Fruit fly (Drosophila melanogaster): ENCODE data around the gene eIF1A.

eIF1A gene

DNA sequence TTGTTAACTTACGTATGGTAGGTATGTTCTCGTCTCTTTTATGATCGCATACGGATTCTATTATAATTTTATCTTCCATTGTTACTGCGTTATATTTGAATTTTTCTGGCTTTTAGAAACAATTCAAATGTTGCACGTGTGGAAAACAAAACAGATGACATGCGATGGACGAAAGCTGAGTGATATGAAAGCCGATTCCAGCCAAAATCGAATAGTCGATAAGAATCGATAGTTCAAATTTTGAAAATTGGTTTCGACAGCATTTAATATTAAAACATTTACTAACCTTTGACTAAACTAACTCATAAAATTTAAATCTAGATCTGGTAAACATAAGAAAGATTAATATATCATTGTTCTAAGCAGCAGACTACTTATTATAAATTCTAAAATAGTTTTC, 27.1 kb downstream of the eIF1A start, which contains the start of gene Polr1E (continued):
- no peak for TF ChIP-seq CG12104 (GFP tag; optimal IDR thresholded peaks at IDR 0.05)
- TF ChIP-seq CG12071 (GFP tag; optimal IDR thresholded peaks at IDR 0.05) = no peak
- TF ChIP-seq CG15601 (tag; optimal IDR thresholded peaks at IDR 0.05) = peak; percentile 0
- TF ChIP-seq phol (tag; optimal IDR thresholded peaks at IDR 0.05) = peak; percentile 26
- TF ChIP-seq chn (GFP tag; optimal IDR thresholded peaks at IDR 0.05) = no peak
- peak; percentile 63; the same call in 2 of the 3 replicates for TF ChIP-seq Opbp (GFP tag; IDR thresholded peaks at IDR 0.05; ENCODE audit: partially characterized antibody)
- no peak for TF ChIP-seq NfI (GFP tag; optimal IDR thresholded peaks at IDR 0.05)
- TF ChIP-seq Max (GFP tag; optimal IDR thresholded peaks at IDR 0.05) = peak; percentile 91
- TF ChIP-seq hbn (GFP tag; IDR thresholded peaks at IDR 0.05; ENCODE audit: partially characterized antibody) = peak; percentile 57
- no peak for TF ChIP-seq luna (GFP tag; optimal IDR thresholded peaks at IDR 0.05)
- TF ChIP-seq CG12391 (tag; optimal IDR thresholded peaks at IDR 0.05) = peak; percentile 18
- no peak for TF ChIP-seq CG31441 (GFP tag; IDR thresholded peaks at IDR 0.05)
- TF ChIP-seq nerfin-1 (tag; optimal IDR thresholded peaks at IDR 0.05) = no peak
- peak; percentile 50; the same call in 1 of the 3 replicates for TF ChIP-seq zen2 (GFP tag; IDR thresholded peaks at IDR 0.05; ENCODE audit: partially characterized antibody)
- peak; percentile 72 for TF ChIP-seq Dll (GFP tag; IDR thresholded peaks at IDR 0.05; ENCODE audit: partially characterized antibody)
- TF ChIP-seq CG15514 (GFP tag; optimal IDR thresholded peaks at IDR 0.05) = peak; percentile 43
- TF ChIP-seq fd3F (GFP tag; optimal IDR thresholded peaks at IDR 0.05) = no peak
- TF ChIP-seq CG13624 (GFP tag; optimal IDR thresholded peaks at IDR 0.05) = peak; percentile 13
- no peak for TF ChIP-seq mam (GFP tag; optimal IDR thresholded peaks at IDR 0.05)
- TF ChIP-seq CG10462 (GFP tag; optimal IDR thresholded peaks at IDR 0.05) = no peak
- no peak for TF ChIP-seq Oli (tag; optimal IDR thresholded peaks at IDR 0.05)
- no peak for TF ChIP-seq CG7271 (tag; optimal IDR thresholded peaks at IDR 0.05)
- TF ChIP-seq chm (GFP tag; IDR thresholded peaks at IDR 0.05) = peak; percentile 26; the same call in 1 of the 2 replicates
- peak; percentile 94 for TF ChIP-seq Dp (GFP tag; optimal IDR thresholded peaks at IDR 0.05)
- peak; percentile 50; the same call in 2 of the 3 replicates for TF ChIP-seq vnd (GFP tag; IDR thresholded peaks at IDR 0.05; ENCODE audit: partially characterized antibody)
- no peak for TF ChIP-seq chif (GFP tag; optimal IDR thresholded peaks at IDR 0.05)
- TF ChIP-seq CrebB (tag; optimal IDR thresholded peaks at IDR 0.05) = peak; percentile 8
- TF ChIP-seq ash1 (GFP tag; optimal IDR thresholded peaks at IDR 0.05) = no peak
- peak; percentile 64 for TF ChIP-seq amos (GFP tag; IDR thresholded peaks at IDR 0.05; ENCODE audit: partially characterized antibody)
- TF ChIP-seq trem (tag; optimal IDR thresholded peaks at IDR 0.05) = peak; percentile 60
- no peak for TF ChIP-seq Atf6 (GFP tag; IDR thresholded peaks at IDR 0.05)
- peak; percentile 24 for TF ChIP-seq CG33213 (GFP tag; optimal IDR thresholded peaks at IDR 0.05)
- TF ChIP-seq CG32532 (GFP tag; IDR thresholded peaks at IDR 0.05) = no peak
- TF ChIP-seq Rx (GFP tag; IDR thresholded peaks at IDR 0.05) = no peak
- no peak for TF ChIP-seq crol (GFP tag; IDR thresholded peaks at IDR 0.05)
- no peak for TF ChIP-seq gcm2 (GFP tag; optimal IDR thresholded peaks at IDR 0.05)

DNA sequence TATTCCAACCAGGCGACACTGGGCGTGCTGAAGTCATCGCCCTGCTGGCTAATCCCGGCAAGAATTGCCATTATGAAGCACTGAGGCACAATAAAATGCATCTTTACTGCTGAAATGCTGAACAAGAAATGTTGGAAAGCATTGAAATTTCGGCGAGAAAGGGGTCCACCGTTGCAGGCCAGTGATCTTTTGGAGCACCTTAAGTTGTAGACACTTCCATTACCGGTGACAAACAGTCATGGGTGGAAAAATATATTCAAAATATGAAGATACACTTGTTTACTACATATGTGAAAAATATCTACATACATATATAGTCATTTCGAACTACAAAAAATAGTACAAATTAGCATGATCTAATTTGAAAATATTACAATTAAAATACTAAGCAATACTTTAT, 28.3 kb downstream of the eIF1A start, which contains the start of gene CG7126:
Gene CG7126, minus strand, starts transcription at position 101 of the 400 bp plus-strand sequence.
- no peak for TF ChIP-seq trem (tag; optimal IDR thresholded peaks at IDR 0.05)
- TF ChIP-seq repo (GFP tag; optimal IDR thresholded peaks at IDR 0.05) = no peak
- no peak for TF ChIP-seq CG18011 (GFP tag; optimal IDR thresholded peaks at IDR 0.05)
- no peak for TF ChIP-seq CG9609 (GFP tag; optimal IDR thresholded peaks at IDR 0.05)
- TF ChIP-seq amos (GFP tag; IDR thresholded peaks at IDR 0.05; ENCODE audit: partially characterized antibody) = no peak
- TF ChIP-seq MESR4 (GFP tag; optimal IDR thresholded peaks at IDR 0.05) = no peak
- TF ChIP-seq knrl (GFP tag; IDR thresholded peaks at IDR 0.05; ENCODE audit: partially characterized antibody) = no peak
- no peak for TF ChIP-seq Hand (GFP tag; optimal IDR thresholded peaks at IDR 0.05)
- no peak for TF ChIP-seq gsb (GFP tag; IDR thresholded peaks at IDR 0.05)
- no peak for TF ChIP-seq CG18476 (GFP tag; optimal IDR thresholded peaks at IDR 0.05)
- TF ChIP-seq grau (tag; optimal IDR thresholded peaks at IDR 0.05) = no peak
- 0 out of 2 replicates have a peak, but pooled peaks have one; percentile 20 for TF ChIP-seq CG5953 (GFP tag; IDR thresholded peaks at IDR 0.05)
- TF ChIP-seq CG1529 (GFP tag; optimal IDR thresholded peaks at IDR 0.05) = no peak
- no peak for TF ChIP-seq CG14014 (GFP tag; IDR thresholded peaks at IDR 0.05)
- no peak for TF ChIP-seq CG6791 (GFP tag; IDR thresholded peaks at IDR 0.05; ENCODE audit: partially characterized antibody)
- peak; percentile 6 for TF ChIP-seq CG10979 (tag; optimal IDR thresholded peaks at IDR 0.05)
- no peak for TF ChIP-seq Sry-β (GFP tag; optimal IDR thresholded peaks at IDR 0.05)
